Worm (Caenorhabditis elegans) whole organism, L4 larva: ENCODE data around the gene F54H5.14.
A peak's percentile ranks its signal among the peaks of the same experiment; 100 is the strongest.

Experiments used
- D1046.2 ChIP-seq: fragments of 200-800 bp; sonication (Bioruptor generic); IDR thresholded peaks from 2 replicates; pipeline ENCODE4 v1.3.6; 2022; ENCODE audit warnings: missing genetic modification characterization, missing compliant biosample characterization
- R02D3.7 ChIP-seq: fragments of 150-350 bp; sonication (generic microtip); optimal IDR thresholded peaks from 3 replicates; lab custom pipeline; 2014; ENCODE audit warnings: missing biosample characterization, missing genetic modification characterization
- aha-1 ChIP-seq: fragments of 150-350 bp; peaks from one replicate; lab custom pipeline; 2014; ENCODE audit warnings: missing biosample characterization, missing genetic modification characterization
- aly-2 ChIP-seq: sonication (generic microtip); optimal IDR thresholded peaks from 2 replicates; lab custom pipeline; 2018; ENCODE audit warnings: missing biosample characterization, missing genetic modification characterization
- arid-1 ChIP-seq: fragments of 200-800 bp; sonication (Bioruptor generic); conservative IDR thresholded peaks from 2 replicates; pipeline ENCODE4 v1.3.6; 2022; ENCODE audit warnings: missing genetic modification reagents, missing genetic modification characterization, missing compliant biosample characterization
- attf-4 ChIP-seq: sonication (generic microtip); optimal IDR thresholded peaks from 3 replicates; lab custom pipeline; 2017; ENCODE audit warnings: missing biosample characterization, missing genetic modification characterization
- ceh-44 ChIP-seq: fragments of 200-800 bp; sonication (Bioruptor generic); IDR thresholded peaks from 2 replicates; pipeline ENCODE4 v1.3.6; 2022; ENCODE audit warnings: missing genetic modification reagents, missing genetic modification characterization, missing compliant biosample characterization
- ceh-82 ChIP-seq: sonication (generic microtip); optimal IDR thresholded peaks from 2 replicates; lab custom pipeline; 2017; ENCODE audit warnings: missing biosample characterization, missing genetic modification characterization
- ctbp-1 ChIP-seq: fragments of 200-800 bp; sonication (Bioruptor generic); IDR thresholded peaks from 2 replicates; pipeline ENCODE4 v1.3.6; 2022; ENCODE audit warnings: missing genetic modification reagents, missing genetic modification characterization, missing compliant biosample characterization
- daf-12 ChIP-seq: fragments of 150-350 bp; optimal IDR thresholded peaks from 2 replicates; lab custom pipeline; 2014; ENCODE audit warnings: missing biosample characterization, missing genetic modification reagents, missing genetic modification characterization
- daf-16 ChIP-seq, 3 experiments: sonication (generic microtip); optimal IDR thresholded peaks; 2 replicates each; lab custom pipeline; 2016 to 2017; ENCODE audit warnings: missing genetic modification characterization in 3 of 3, missing genetic modification reagents in 3 of 3, mild to moderate bottlenecking in 2 of 3, missing compliant biosample characterization in 2 of 3, missing biosample characterization in 1 of 3, moderate library complexity in 1 of 3
- dmd-6 ChIP-seq: fragments of 200-800 bp; sonication (Bioruptor generic); IDR thresholded peaks from 2 replicates; pipeline ENCODE4 v1.3.6; 2022; ENCODE audit warnings: missing genetic modification reagents, missing genetic modification characterization, missing compliant biosample characterization
- dmd-8 ChIP-seq: fragments of 200-800 bp; sonication (Bioruptor generic); IDR thresholded peaks from 2 replicates; pipeline ENCODE4 v1.3.6; 2022; ENCODE audit warnings: missing genetic modification characterization, missing compliant biosample characterization
- dve-1 ChIP-seq: sonication (generic microtip); optimal IDR thresholded peaks from 2 replicates; lab custom pipeline; 2017; ENCODE audit warnings: antibody characterized with exemption, mild to moderate bottlenecking, missing genetic modification characterization, missing compliant biosample characterization; ENCODE audit not compliant: insufficient read depth
- fkh-10 ChIP-seq: fragments of 150-350 bp; optimal IDR thresholded peaks from 2 replicates; lab custom pipeline; 2014; ENCODE audit warnings: missing biosample characterization, missing genetic modification reagents, missing genetic modification characterization
- hif-1 ChIP-seq, 2 experiments: sonication (generic microtip); optimal IDR thresholded peaks; 2 replicates each; lab custom pipeline; 2016 to 2017; ENCODE audit warnings: missing compliant biosample characterization in 2 of 2, missing genetic modification characterization in 2 of 2, missing genetic modification reagents in 2 of 2, missing genotype in 2 of 2, mild to moderate bottlenecking in 1 of 2
- hlh-11 ChIP-seq: fragments of 200-800 bp; sonication (Bioruptor generic); optimal IDR thresholded peaks from 2 replicates; lab custom pipeline; 2018; ENCODE audit warnings: mild to moderate bottlenecking, missing genetic modification characterization, missing compliant biosample characterization
- hlh-30 ChIP-seq: sonication (generic microtip); optimal IDR thresholded peaks from 2 replicates; lab custom pipeline; 2017; ENCODE audit warnings: antibody characterized with exemption, mild to moderate bottlenecking, missing genetic modification characterization, missing compliant biosample characterization; ENCODE audit not compliant: insufficient read depth
- lin-1 ChIP-seq: fragments of 200-800 bp; sonication (Bioruptor generic); IDR thresholded peaks from 2 replicates; pipeline ENCODE4 v1.3.6; 2022; ENCODE audit warnings: missing genetic modification reagents, missing genetic modification characterization, missing compliant biosample characterization
- lin-29 ChIP-seq: fragments of 200-800 bp; sonication (Bioruptor generic); IDR thresholded peaks from 2 replicates; pipeline ENCODE4 v1.3.6; 2022; ENCODE audit warnings: missing genetic modification reagents, missing genetic modification characterization, missing compliant biosample characterization
- lin-38 ChIP-seq: fragments of 200-800 bp; sonication (Bioruptor generic); IDR thresholded peaks from 2 replicates; pipeline ENCODE4 v1.3.6; 2022; ENCODE audit warnings: missing genetic modification reagents, missing genetic modification characterization, missing compliant biosample characterization
- lsy-2 ChIP-seq, 2 experiments: fragments of 150-350 bp in 1 of 2; sonication (generic microtip) in 1 of 2; optimal IDR thresholded peaks; 2 replicates each; lab custom pipeline; 2014 to 2017; ENCODE audit warnings: missing biosample characterization in 2 of 2, missing genetic modification characterization in 2 of 2
- madf-9 ChIP-seq: fragments of 200-800 bp; sonication (Bioruptor generic); conservative IDR thresholded peaks from 2 replicates; pipeline ENCODE4 v1.3.6; 2022; ENCODE audit warnings: missing genetic modification reagents, missing genetic modification characterization, missing compliant biosample characterization
- mdl-1 ChIP-seq, 2 experiments: fragments of 150-350 bp in 1 of 2; sonication (generic microtip) in 1 of 2; optimal IDR thresholded peaks; 2 replicates each; lab custom pipeline; 2014 to 2017; ENCODE audit warnings: missing biosample characterization in 2 of 2, missing genetic modification characterization in 2 of 2
- mdt-29 ChIP-seq: fragments of 200-800 bp; sonication (Bioruptor generic); IDR thresholded peaks from 2 replicates; pipeline ENCODE4 v1.3.6; 2022; ENCODE audit warnings: missing genetic modification reagents, missing genetic modification characterization, missing compliant biosample characterization
- mep-1 ChIP-seq: fragments of 150-350 bp; sonication (generic microtip); optimal IDR thresholded peaks from 3 replicates; lab custom pipeline; 2014; ENCODE audit warnings: missing biosample characterization, missing genetic modification characterization
- mxl-2 ChIP-seq: fragments of 200-800 bp; sonication (Bioruptor generic); conservative IDR thresholded peaks from 2 replicates; pipeline ENCODE4 v1.3.6; 2022; ENCODE audit warnings: missing genetic modification reagents, missing genetic modification characterization, missing compliant biosample characterization
- nhr-10 ChIP-seq: fragments of 150-350 bp; optimal IDR thresholded peaks from 2 replicates; lab custom pipeline; 2014; ENCODE audit warnings: missing biosample characterization, missing genetic modification characterization
- nhr-11 ChIP-seq: fragments of 150-350 bp; optimal IDR thresholded peaks from 2 replicates; lab custom pipeline; 2014; ENCODE audit warnings: missing biosample characterization, missing genetic modification characterization
- nhr-111 ChIP-seq: fragments of 200-800 bp; sonication (Bioruptor generic); optimal IDR thresholded peaks from 2 replicates; lab custom pipeline; 2018; ENCODE audit warnings: mild to moderate bottlenecking, missing genetic modification characterization, missing compliant biosample characterization
- nhr-237 ChIP-seq: sonication (generic microtip); optimal IDR thresholded peaks from 2 replicates; lab custom pipeline; 2017; ENCODE audit warnings: missing biosample characterization, missing genetic modification characterization
- nhr-28 ChIP-seq: fragments of 150-350 bp; optimal IDR thresholded peaks from 2 replicates; lab custom pipeline; 2014; ENCODE audit warnings: missing biosample characterization, missing genetic modification characterization
- nhr-41 ChIP-seq: fragments of 200-800 bp; sonication (Bioruptor generic); IDR thresholded peaks from 2 replicates; pipeline ENCODE4 v1.3.6; 2022; ENCODE audit warnings: missing genetic modification reagents, missing genetic modification characterization, missing compliant biosample characterization
- nhr-76 ChIP-seq: fragments of 150-350 bp; optimal IDR thresholded peaks from 2 replicates; lab custom pipeline; 2014; ENCODE audit warnings: missing biosample characterization, missing genetic modification characterization
- nhr-77 ChIP-seq: fragments of 150-350 bp; optimal IDR thresholded peaks from 2 replicates; lab custom pipeline; 2014; ENCODE audit warnings: missing biosample characterization, missing genetic modification characterization
- php-3 ChIP-seq: fragments of 200-800 bp; sonication (Bioruptor generic); IDR thresholded peaks from 2 replicates; pipeline ENCODE4 v1.3.6; 2022; ENCODE audit warnings: missing genetic modification reagents, missing genetic modification characterization, missing compliant biosample characterization
- pqm-1 ChIP-seq: sonication (generic microtip); optimal IDR thresholded peaks from 2 replicates; lab custom pipeline; 2017; ENCODE audit warnings: missing biosample characterization, missing genetic modification characterization
- saeg-2 ChIP-seq: fragments of 200-800 bp; sonication (Bioruptor generic); IDR thresholded peaks from 2 replicates; pipeline ENCODE4 v1.3.6; 2022; ENCODE audit warnings: missing genetic modification reagents, missing genetic modification characterization, missing compliant biosample characterization
- snpc-1.2 ChIP-seq: fragments of 200-800 bp; sonication (Bioruptor generic); IDR thresholded peaks from 2 replicates; pipeline ENCODE4 v1.3.6; 2022; ENCODE audit warnings: missing genetic modification reagents, missing genetic modification characterization, missing compliant biosample characterization
- tag-97 ChIP-seq: fragments of 200-800 bp; sonication (Bioruptor generic); IDR thresholded peaks from 2 replicates; pipeline ENCODE4 v1.3.6; 2022; ENCODE audit warnings: missing genetic modification characterization, missing compliant biosample characterization
- zag-1 ChIP-seq: fragments of 150-350 bp; optimal IDR thresholded peaks from 2 replicates; lab custom pipeline; 2014; ENCODE audit warnings: missing biosample characterization, missing genetic modification characterization
- zfp-2 ChIP-seq: sonication (generic microtip); optimal IDR thresholded peaks from 2 replicates; lab custom pipeline; 2016; ENCODE audit warnings: mild to moderate bottlenecking, missing genetic modification characterization, missing compliant biosample characterization

F54H5.14 gene

ce11 chrII:6614500-6614899, 10.7 kb downstream of the F54H5.14 start (continued):
- TF ChIP-seq lsy-2 (tag; optimal IDR thresholded peaks at IDR 0.05; lab: Kevin White, UChicago) (no peak), lin-38 (GFP tag; lab: Robert Waterston, UW) (no peak)

- TF ChIP-seq saeg-2 = no peak
- TF ChIP-seq D1046.2 = no peak
- peak in 1 of 2 experiments; percentile 21 for TF ChIP-seq hif-1 (tag; optimal IDR thresholded peaks at IDR 0.05; lab: Kevin White, UChicago)
- no peak for TF ChIP-seq aha-1 (tag; lab: Kevin White, UChicago)
- no peak for TF ChIP-seq nhr-76 (tag; lab: Kevin White, UChicago)
- TF ChIP-seq lin-29 = no peak
- no peak for TF ChIP-seq lin-38 (GFP tag; lab: Robert Waterston, UW)
- TF ChIP-seq dmd-8 (GFP tag; lab: Robert Waterston, UW) = no peak
- no peak for TF ChIP-seq tag-97
- TF ChIP-seq arid-1 (GFP tag; lab: Robert Waterston, UW) = no peak
- TF ChIP-seq aly-2 (tag; lab: Kevin White, UChicago) = no peak
- peak; percentile 44 for TF ChIP-seq hlh-11
- no peak for TF ChIP-seq mxl-2
- TF ChIP-seq attf-4 = no peak
- peak in 1 of 2 experiments; percentile 26 for TF ChIP-seq mdl-1 (tag; optimal IDR thresholded peaks at IDR 0.05; lab: Kevin White, UChicago)
- peak; percentile 70 for TF ChIP-seq dmd-6 (GFP tag; lab: Robert Waterston, UW)
- peak; percentile 75 for TF ChIP-seq dve-1
- TF ChIP-seq ceh-82 (tag; lab: Kevin White, UChicago) = no peak
- TF ChIP-seq nhr-237 = no peak
- TF ChIP-seq nhr-77 (tag; lab: Kevin White, UChicago) = no peak
- TF ChIP-seq ctbp-1 (GFP tag; lab: Robert Waterston, UW) = no peak
- no peak for TF ChIP-seq nhr-41 (GFP tag; lab: Robert Waterston, UW)
- TF ChIP-seq madf-9 (GFP tag; lab: Robert Waterston, UW) = no peak
- TF ChIP-seq php-3 = 0 out of 2 replicates have a peak, but pooled peaks have one; percentile 10
- peak; percentile 19 for TF ChIP-seq mep-1 (tag; lab: Kevin White, UChicago)
- TF ChIP-seq snpc-1.2 (GFP tag; lab: Robert Waterston, UW) = no peak
- peak; percentile 51 for TF ChIP-seq hlh-30 (tag; lab: Kevin White, UChicago)
- TF ChIP-seq pqm-1 (tag; lab: Kevin White, UChicago) = peak; percentile 92
- TF ChIP-seq daf-12 (tag; lab: Kevin White, UChicago) = no peak
- TF ChIP-seq ceh-44 = no peak
- no peak for TF ChIP-seq mdt-29 (GFP tag; lab: Robert Waterston, UW)
- TF ChIP-seq zag-1 (tag; lab: Kevin White, UChicago) = no peak
- TF ChIP-seq nhr-28 (tag; lab: Kevin White, UChicago) = peak; percentile 74
- TF ChIP-seq nhr-111 (GFP tag; lab: Kevin White, UChicago) = no peak
- no peak for TF ChIP-seq lin-1 (GFP tag; lab: Robert Waterston, UW)
- TF ChIP-seq nhr-10 (tag; lab: Kevin White, UChicago) = no peak
- TF ChIP-seq daf-16 (GFP tag; optimal IDR thresholded peaks at IDR 0.05; lab: Kevin White, UChicago) = no peak
- peak; percentile 84 for TF ChIP-seq daf-16 (tag; optimal IDR thresholded peaks at IDR 0.05; lab: Kevin White, UChicago)
- no peak for TF ChIP-seq nhr-11 (tag; lab: Kevin White, UChicago)
- TF ChIP-seq zfp-2 (tag; lab: Kevin White, UChicago) = no peak
- TF ChIP-seq R02D3.7 (tag; lab: Kevin White, UChicago) = no peak
- no peak for TF ChIP-seq fkh-10 (GFP tag; lab: Kevin White, UChicago)
Measured at ce11 chrII:6612544-6612943, 12.7 kb downstream of the F54H5.14 start.
